Worm (Caenorhabditis elegans) whole organism, L2 larva: ENCODE data around the gene F42D1.4.

Experiments used
- ZK546.5 ChIP-seq: sonication (generic microtip); optimal IDR thresholded peaks from 2 replicates; lab custom pipeline; 2017; ENCODE audit warnings: missing biosample characterization, missing genetic modification characterization
- lin-39 ChIP-seq: fragments of 150-350 bp; optimal IDR thresholded peaks from 2 replicates; lab custom pipeline; 2014; ENCODE audit warnings: missing biosample characterization, missing genetic modification reagents, missing genetic modification characterization
- skn-1 ChIP-seq: sonication (generic microtip); optimal IDR thresholded peaks from 2 replicates; lab custom pipeline; 2017; ENCODE audit warnings: missing biosample characterization, missing genetic modification characterization
- snpc-4 ChIP-seq: fragments of 150-350 bp; optimal IDR thresholded peaks from 2 replicates; lab custom pipeline; 2014; ENCODE audit warnings: missing biosample characterization, missing genetic modification characterization
- zag-1 ChIP-seq: fragments of 150-350 bp; optimal IDR thresholded peaks from 2 replicates; lab custom pipeline; 2014; ENCODE audit warnings: missing biosample characterization, missing genetic modification characterization
- ztf-11 ChIP-seq: sonication (generic microtip); optimal IDR thresholded peaks from 2 replicates; lab custom pipeline; 2017; ENCODE audit warnings: missing biosample characterization, missing genetic modification characterization
- ztf-4 ChIP-seq: fragments of 150-350 bp; optimal IDR thresholded peaks from 2 replicates; lab custom pipeline; 2014; ENCODE audit warnings: missing biosample characterization, missing genetic modification characterization

- TF ChIP-seq ztf-4 (tag; lab: Kevin White, UChicago) (no peak), lin-39 (tag; lab: Kevin White, UChicago) (no peak), skn-1 (tag; lab: Kevin White, UChicago) (no peak), ztf-11 (tag; lab: Kevin White, UChicago) (no peak), ZK546.5 (no peak), snpc-4 (tag; lab: Kevin White, UChicago) (no peak), zag-1 (tag; lab: Kevin White, UChicago) (no peak)
These were observed 12.5 kb downstream of the F42D1.4 start for ce11 chrX:14819495-14819894.
